Worm (Caenorhabditis elegans) whole organism, L4 larva: ENCODE data around the gene srh-250.

Source experiments
- fos-1 ChIP-seq: fragments of 150-350 bp; optimal IDR thresholded peaks from 2 replicates; lab custom pipeline; 2014; ENCODE audit warnings: missing biosample characterization, missing genetic modification characterization
- lin-15B ChIP-seq: fragments of 150-350 bp; sonication (generic microtip); optimal IDR thresholded peaks from 3 replicates; lab custom pipeline; 2014; ENCODE audit warnings: missing biosample characterization, missing genetic modification characterization
- mdt-29 ChIP-seq: fragments of 200-800 bp; sonication (Bioruptor generic); IDR thresholded peaks from 2 replicates; pipeline ENCODE4 v1.3.6; 2022; ENCODE audit warnings: missing genetic modification reagents, missing genetic modification characterization, missing compliant biosample characterization
- nhr-10 ChIP-seq: fragments of 150-350 bp; optimal IDR thresholded peaks from 2 replicates; lab custom pipeline; 2014; ENCODE audit warnings: missing biosample characterization, missing genetic modification characterization
- nhr-11 ChIP-seq: fragments of 150-350 bp; optimal IDR thresholded peaks from 2 replicates; lab custom pipeline; 2014; ENCODE audit warnings: missing biosample characterization, missing genetic modification characterization
- pha-4 ChIP-seq, 2 experiments: fragments of 150-350 bp in 1 of 2; fragments of 200-800 bp in 1 of 2; sonication (Bioruptor generic) in 1 of 2; IDR thresholded peaks in 1 of 2; optimal IDR thresholded peaks in 1 of 2; 2 replicates each; pipeline versions ENCODE4 v1.3.6 to Lab custom; 2014 to 2022; ENCODE audit warnings: missing genetic modification characterization in 2 of 2, missing genetic modification reagents in 2 of 2, missing biosample characterization in 1 of 2, missing compliant biosample characterization in 1 of 2
- unc-130 ChIP-seq: sonication (generic microtip); optimal IDR thresholded peaks from 2 replicates; lab custom pipeline; 2016; ENCODE audit warnings: missing genetic modification reagents, missing genetic modification characterization, missing compliant biosample characterization
- vab-7 ChIP-seq: fragments of 200-800 bp; sonication (Bioruptor generic); IDR thresholded peaks from 2 replicates; pipeline ENCODE4 v1.3.6; 2022; ENCODE audit warnings: missing genetic modification reagents, missing genetic modification characterization, missing compliant biosample characterization

ce11 chrII:3922696-3923095 lies 44.3 kb downstream of the srh-250 start:
- TF ChIP-seq nhr-11 = no peak
- TF ChIP-seq nhr-10 (tag; lab: Kevin White, UChicago) = no peak
- no peak for TF ChIP-seq pha-4 (GFP tag; IDR thresholded peaks at IDR 0.05; lab: Robert Waterston, UW)
- no peak for TF ChIP-seq pha-4 (tag; optimal IDR thresholded peaks at IDR 0.05; lab: Kevin White, UChicago)
- no peak for TF ChIP-seq lin-15B (tag; lab: Kevin White, UChicago)
- no peak for TF ChIP-seq unc-130 (GFP tag; lab: Kevin White, UChicago)
- TF ChIP-seq fos-1 (tag; lab: Kevin White, UChicago) = no peak
- TF ChIP-seq mdt-29 = no peak
- TF ChIP-seq vab-7 (GFP tag; lab: Robert Waterston, UW) = no peak
